Fruit fly (Drosophila melanogaster) whole organism, embryonic: ENCODE measurements around the gene CG12056.

ENCODE experiments used
- Atf-2 ChIP-seq: fragments of 200-800 bp; sonication (Bioruptor generic); optimal IDR thresholded peaks from 2 replicates; lab custom pipeline; 2016; ENCODE audit warnings: missing biosample characterization, missing genetic modification characterization
- Atf6 ChIP-seq: fragments of 200-800 bp; sonication (Bioruptor generic); IDR thresholded peaks from 2 replicates; pipeline ENCODE4 v1.3.6; 2022; ENCODE audit warnings: missing biosample characterization, missing genetic modification characterization
- Blimp-1 ChIP-seq: fragments of 200-800 bp; sonication (Bioruptor generic); optimal IDR thresholded peaks from 3 replicates; lab custom pipeline; 2018; ENCODE audit warnings: missing biosample characterization, missing genetic modification characterization, mild to moderate bottlenecking, moderate library complexity, missing genetic modification reagents
- Bteb2 ChIP-seq: fragments of 200-800 bp; sonication (Bioruptor generic); optimal IDR thresholded peaks from 2 replicates; lab custom pipeline; 2016; ENCODE audit warnings: missing biosample characterization, missing genetic modification characterization
- CG11093 ChIP-seq: fragments of 200-800 bp; sonication (Bioruptor generic); IDR thresholded peaks from 3 replicates; pipeline ENCODE4 v1.3.6; 2022; ENCODE audit warnings: missing biosample characterization, missing genetic modification characterization
- CG11696 ChIP-seq: fragments of 200-800 bp; sonication (Bioruptor generic); IDR thresholded peaks from 2 replicates; pipeline ENCODE4 v1.3.6; 2022; ENCODE audit warnings: missing biosample characterization, missing genetic modification characterization
- CG17186 ChIP-seq: fragments of 200-800 bp; sonication (Bioruptor generic); optimal IDR thresholded peaks from 3 replicates; lab custom pipeline; 2017; ENCODE audit warnings: missing biosample characterization, missing genetic modification reagents, missing genetic modification characterization
- CG2120 ChIP-seq: fragments of 200-800 bp; sonication (Bioruptor generic); optimal IDR thresholded peaks from 3 replicates; lab custom pipeline; 2016; ENCODE audit warnings: missing biosample characterization, missing genetic modification characterization
- CG2202 ChIP-seq: fragments of 200-800 bp; sonication (Bioruptor generic); optimal IDR thresholded peaks from 2 replicates; lab custom pipeline; 2018; ENCODE audit warnings: missing biosample characterization, mild to moderate bottlenecking, missing genetic modification characterization
- CG3163 ChIP-seq: fragments of 200-800 bp; sonication (Bioruptor generic); optimal IDR thresholded peaks from 3 replicates; lab custom pipeline; 2016; ENCODE audit warnings: missing biosample characterization, missing genetic modification characterization
- CG3838 ChIP-seq: fragments of 200-800 bp; sonication (Bioruptor generic); optimal IDR thresholded peaks from 3 replicates; lab custom pipeline; 2016; ENCODE audit warnings: missing biosample characterization, missing genetic modification characterization
- CG42726 ChIP-seq: fragments of 200-800 bp; sonication (Bioruptor generic); IDR thresholded peaks from 2 replicates; pipeline ENCODE4 v1.3.6; 2022; ENCODE audit warnings: missing biosample characterization, missing genetic modification characterization; ENCODE audit not compliant: partially characterized antibody
- CG6791 ChIP-seq: fragments of 200-800 bp; sonication (Bioruptor generic); IDR thresholded peaks from 3 replicates; pipeline ENCODE4 v1.3.6; 2022; ENCODE audit warnings: missing biosample characterization, missing genetic modification characterization; ENCODE audit not compliant: partially characterized antibody
- CG6854 ChIP-seq: fragments of 200-800 bp; sonication (Bioruptor generic); optimal IDR thresholded peaks from 3 replicates; lab custom pipeline; 2017; ENCODE audit warnings: missing biosample characterization, mild to moderate bottlenecking, missing genetic modification characterization
- CG7745 ChIP-seq: fragments of 200-800 bp; sonication (Bioruptor generic); optimal IDR thresholded peaks from 2 replicates; lab custom pipeline; 2018; ENCODE audit warnings: missing biosample characterization, mild to moderate bottlenecking, missing genetic modification characterization, moderate library complexity
- CG8281 ChIP-seq: fragments of 200-800 bp; sonication (Bioruptor generic); optimal IDR thresholded peaks from 2 replicates; lab custom pipeline; 2018; ENCODE audit warnings: missing biosample characterization, mild to moderate bottlenecking, missing genetic modification characterization, moderate library complexity
- CG8290 ChIP-seq, 3 experiments: fragments of 200-800 bp; sonication (Bioruptor generic); optimal IDR thresholded peaks; 2 replicates each; lab custom pipeline; 2016 to 2019; ENCODE audit warnings: missing biosample characterization in 3 of 3, missing genetic modification characterization in 3 of 3, mild to moderate bottlenecking in 2 of 3, moderate library complexity in 1 of 3
- CG8765 ChIP-seq: fragments of 200-800 bp; sonication (Bioruptor generic); IDR thresholded peaks from 2 replicates; pipeline ENCODE4 v1.3.6; 2022; ENCODE audit warnings: missing biosample characterization, missing genetic modification characterization
- CG9215 ChIP-seq: fragments of 200-800 bp; sonication (Bioruptor generic); IDR thresholded peaks from 2 replicates; pipeline ENCODE4 v1.3.6; 2022; ENCODE audit warnings: missing biosample characterization, missing genetic modification characterization
- CG9817 ChIP-seq: fragments of 200-800 bp; sonication (Bioruptor generic); optimal IDR thresholded peaks from 2 replicates; lab custom pipeline; 2018; ENCODE audit warnings: missing biosample characterization, mild to moderate bottlenecking, missing genetic modification characterization, moderate library complexity
- D19A ChIP-seq: fragments of 200-800 bp; optimal IDR thresholded peaks from 3 replicates; lab custom pipeline; 2019; ENCODE audit warnings: missing biosample characterization, mild to moderate bottlenecking, missing genetic modification characterization, moderate library complexity
- Doc2 ChIP-seq: fragments of 200-800 bp; sonication (Bioruptor generic); IDR thresholded peaks from 2 replicates; pipeline ENCODE4 v1.3.6; 2022; ENCODE audit warnings: missing biosample characterization, missing genetic modification characterization
- Dp ChIP-seq: fragments of 200-800 bp; sonication (Bioruptor generic); optimal IDR thresholded peaks from 2 replicates; lab custom pipeline; 2018; ENCODE audit warnings: missing biosample characterization, mild to moderate bottlenecking, missing genetic modification characterization, moderate library complexity
- Dref ChIP-seq: fragments of 200-800 bp; sonication (Bioruptor generic); IDR thresholded peaks from 2 replicates; pipeline ENCODE4 v1.3.6; 2022; ENCODE audit warnings: missing biosample characterization, missing genetic modification characterization
- ERR ChIP-seq: fragments of 200-800 bp; sonication (Bioruptor generic); optimal IDR thresholded peaks from 2 replicates; lab custom pipeline; 2016; ENCODE audit warnings: missing biosample characterization, missing genetic modification characterization
- Hmx ChIP-seq: fragments of 200-800 bp; sonication (Bioruptor generic); optimal IDR thresholded peaks from 2 replicates; lab custom pipeline; 2016; ENCODE audit warnings: missing biosample characterization, missing genetic modification characterization
- Jarid2 ChIP-seq: fragments of 200-800 bp; sonication (Bioruptor generic); optimal IDR thresholded peaks from 3 replicates; lab custom pipeline; 2017; ENCODE audit warnings: mild to moderate bottlenecking, missing biosample characterization, missing genetic modification reagents, missing genetic modification characterization
- NC2α ChIP-seq: fragments of 200-800 bp; sonication (Bioruptor generic); optimal IDR thresholded peaks from 2 replicates; lab custom pipeline; 2016; ENCODE audit warnings: missing biosample characterization, missing genetic modification characterization
- NK7.1 ChIP-seq: fragments of 200-800 bp; sonication (Bioruptor generic); optimal IDR thresholded peaks from 3 replicates; lab custom pipeline; 2016; ENCODE audit warnings: missing biosample characterization, missing genetic modification characterization
- Six4 ChIP-seq: fragments of 200-800 bp; sonication (Bioruptor generic); optimal IDR thresholded peaks from 2 replicates; lab custom pipeline; 2016; ENCODE audit warnings: missing biosample characterization, missing genetic modification characterization
- Ssrp ChIP-seq: fragments of 200-800 bp; sonication (Bioruptor generic); optimal IDR thresholded peaks from 2 replicates; lab custom pipeline; 2018; ENCODE audit warnings: missing biosample characterization, mild to moderate bottlenecking, missing genetic modification characterization, moderate library complexity
- Vsx1 ChIP-seq: fragments of 200-800 bp; sonication (Bioruptor generic); optimal IDR thresholded peaks from 2 replicates; lab custom pipeline; 2017; ENCODE audit warnings: missing biosample characterization, mild to moderate bottlenecking, missing genetic modification characterization, missing genetic modification reagents
- Xrp1 ChIP-seq: fragments of 200-800 bp; sonication (Bioruptor generic); IDR thresholded peaks from 2 replicates; pipeline ENCODE4 v1.3.6; 2022; ENCODE audit warnings: missing biosample characterization, missing genetic modification characterization
- amos ChIP-seq: fragments of 200-800 bp; sonication (Bioruptor generic); IDR thresholded peaks from 2 replicates; pipeline ENCODE4 v1.3.6; 2022; ENCODE audit warnings: missing biosample characterization, missing genetic modification characterization; ENCODE audit not compliant: partially characterized antibody
- ash1 ChIP-seq: fragments of 200-800 bp; sonication (Bioruptor generic); optimal IDR thresholded peaks from 2 replicates; lab custom pipeline; 2018; ENCODE audit warnings: missing biosample characterization, mild to moderate bottlenecking, missing genetic modification characterization
- bcd ChIP-seq: fragments of 200-800 bp; sonication (Bioruptor generic); optimal IDR thresholded peaks from 2 replicates; lab custom pipeline; 2017; ENCODE audit warnings: missing biosample characterization, mild to moderate bottlenecking, missing genetic modification characterization
- cato ChIP-seq: fragments of 200-800 bp; sonication (Bioruptor generic); optimal IDR thresholded peaks from 2 replicates; lab custom pipeline; 2016; ENCODE audit warnings: missing biosample characterization, missing genetic modification characterization, borderline replicate concordance
- dan ChIP-seq: fragments of 200-800 bp; sonication (Bioruptor generic); IDR thresholded peaks from 2 replicates; pipeline ENCODE4 v1.3.6; 2022; ENCODE audit warnings: missing biosample characterization, missing genetic modification characterization
- fd102C ChIP-seq: fragments of 200-800 bp; sonication (Bioruptor generic); optimal IDR thresholded peaks from 2 replicates; lab custom pipeline; 2018; ENCODE audit warnings: missing biosample characterization, mild to moderate bottlenecking, missing genetic modification characterization, moderate library complexity
- fu2 ChIP-seq: fragments of 200-800 bp; sonication (Bioruptor generic); optimal IDR thresholded peaks from 2 replicates; lab custom pipeline; 2016; ENCODE audit warnings: missing biosample characterization, missing genetic modification characterization
- grau ChIP-seq: fragments of 200-800 bp; optimal IDR thresholded peaks from 3 replicates; lab custom pipeline; 2019; ENCODE audit warnings: missing biosample characterization, mild to moderate bottlenecking, missing genetic modification characterization, moderate library complexity
- jing ChIP-seq: fragments of 200-800 bp; sonication (Bioruptor generic); optimal IDR thresholded peaks from 2 replicates; lab custom pipeline; 2018; ENCODE audit warnings: missing biosample characterization, mild to moderate bottlenecking, missing genetic modification characterization
- kah ChIP-seq: fragments of 200-800 bp; sonication (Bioruptor generic); optimal IDR thresholded peaks from 2 replicates; lab custom pipeline; 2018; ENCODE audit warnings: missing biosample characterization, mild to moderate bottlenecking, missing genetic modification characterization
- lilli ChIP-seq: fragments of 200-800 bp; sonication (Bioruptor generic); optimal IDR thresholded peaks from 3 replicates; lab custom pipeline; 2016; ENCODE audit warnings: missing biosample characterization, missing genetic modification characterization
- mirr ChIP-seq: fragments of 200-800 bp; sonication (Bioruptor generic); optimal IDR thresholded peaks from 3 replicates; lab custom pipeline; 2018; ENCODE audit warnings: missing biosample characterization, mild to moderate bottlenecking, missing genetic modification characterization
- prd ChIP-seq, 3 experiments: fragments of >200 bp in 2 of 3; fragments of 200-800 bp in 1 of 3; sonication (Bioruptor generic) in 1 of 3; optimal IDR thresholded peaks in 2 of 3; IDR thresholded peaks in 1 of 3; 2 replicates in 2 of 3; 3 replicates in 1 of 3; pipeline versions ENCODE4 v1.3.6 to Lab custom; 2017 to 2022; ENCODE audit warnings: missing biosample characterization in 1 of 3, missing genetic modification characterization in 1 of 3
- repo ChIP-seq: fragments of 200-800 bp; sonication (Bioruptor generic); optimal IDR thresholded peaks from 2 replicates; lab custom pipeline; 2016; ENCODE audit warnings: missing biosample characterization, missing genetic modification characterization
- zen2 ChIP-seq: fragments of 200-800 bp; sonication (Bioruptor generic); IDR thresholded peaks from 3 replicates; pipeline ENCODE4 v1.3.6; 2022; ENCODE audit warnings: missing biosample characterization, missing genetic modification characterization; ENCODE audit not compliant: partially characterized antibody

Gene CG12056

dm6 chrX:9201866-9202681 is 9.6 kb downstream of the CG12056 start (continued):
- no peak for TF ChIP-seq ERR (GFP tag; lab: Kevin White, UChicago)
- no peak for TF ChIP-seq Hmx (GFP tag; lab: Kevin White, UChicago)
- TF ChIP-seq jing (GFP tag; lab: Kevin White, UChicago): peak; percentile 2
- TF ChIP-seq Atf6: peak; percentile 88
- no peak for TF ChIP-seq CG6791 (GFP tag; lab: Robert Waterston, UW)
- TF ChIP-seq CG8281 (tag; lab: Kevin White, UChicago): peak; percentile 35
- no peak for TF ChIP-seq Atf-2 (GFP tag; lab: Kevin White, UChicago)
- no peak for TF ChIP-seq prd (optimal IDR thresholded peaks at IDR 0.05; lab: Kevin White, UChicago)
- TF ChIP-seq prd (GFP tag; IDR thresholded peaks at IDR 0.05; lab: Robert Waterston, UW): peak; percentile 83
- peak; percentile 59 for TF ChIP-seq CG6854 (GFP tag; lab: Kevin White, UChicago)
- peak; percentile 56; the same call in 1 of the 2 replicates for TF ChIP-seq CG8765 (GFP tag; lab: Robert Waterston, UW)
- no peak for TF ChIP-seq kah
- TF ChIP-seq CG2120 (GFP tag; lab: Kevin White, UChicago): peak; percentile 87
- peak; percentile 97 for TF ChIP-seq grau
- TF ChIP-seq NK7.1: no peak
- TF ChIP-seq Blimp-1 (GFP tag; lab: Kevin White, UChicago): peak; percentile 51
- no peak for TF ChIP-seq Ssrp
- peak; percentile 45 for TF ChIP-seq Dref (GFP tag; lab: Robert Waterston, UW)
- TF ChIP-seq CG17186 (GFP tag; lab: Kevin White, UChicago): no peak
- peak; percentile 72 for TF ChIP-seq CG11696 (GFP tag; lab: Robert Waterston, UW)
- peak; percentile 81 for TF ChIP-seq CG9817
- no peak for TF ChIP-seq amos
- TF ChIP-seq mirr: peak; percentile 77
- TF ChIP-seq CG42726 (GFP tag; lab: Robert Waterston, UW): no peak
- TF ChIP-seq CG9215: peak; percentile 81
- TF ChIP-seq CG11093 (GFP tag; lab: Robert Waterston, UW): peak; percentile 62; the same call in 1 of the 3 replicates
- TF ChIP-seq Xrp1: peak; percentile 63
- no peak for TF ChIP-seq repo (GFP tag; lab: Kevin White, UChicago)
- peak; percentile 16 for TF ChIP-seq fu2 (GFP tag; lab: Kevin White, UChicago)
- TF ChIP-seq ash1 (GFP tag; lab: Kevin White, UChicago): peak; percentile 81
- no peak for TF ChIP-seq Dp (GFP tag; lab: Kevin White, UChicago)
- TF ChIP-seq cato (GFP tag; lab: Kevin White, UChicago): no peak
- TF ChIP-seq CG3838 (GFP tag; lab: Kevin White, UChicago): no peak
- no peak for TF ChIP-seq Six4 (GFP tag; lab: Kevin White, UChicago)
- TF ChIP-seq zen2 (GFP tag; lab: Robert Waterston, UW): no peak
- TF ChIP-seq CG2202 (tag; lab: Kevin White, UChicago): no peak
- no peak for TF ChIP-seq Bteb2
- peak; percentile 23 for TF ChIP-seq lilli (GFP tag; lab: Kevin White, UChicago)
- TF ChIP-seq dan (GFP tag; lab: Robert Waterston, UW): no peak
- TF ChIP-seq Vsx1: no peak
- TF ChIP-seq fd102C (GFP tag; lab: Kevin White, UChicago): no peak
- no peak for TF ChIP-seq CG7745
- TF ChIP-seq NC2α (GFP tag; lab: Kevin White, UChicago): no peak
- no peak for TF ChIP-seq CG3163
- peak; percentile 84 for TF ChIP-seq bcd (GFP tag; lab: Kevin White, UChicago)
- TF ChIP-seq Jarid2 (GFP tag; lab: Kevin White, UChicago): peak; percentile 47
- peak; percentile 40; the same call in 1 of the 2 replicates for TF ChIP-seq Doc2 (GFP tag; lab: Robert Waterston, UW)
- TF ChIP-seq CG8290 (GFP tag; optimal IDR thresholded peaks at IDR 0.05; lab: Kevin White, UChicago): no peak
- peak in 1 of 2 experiments; percentile 84 for TF ChIP-seq CG8290 (tag; optimal IDR thresholded peaks at IDR 0.05; lab: Kevin White, UChicago)
- peak; percentile 70 for TF ChIP-seq D19A (tag; lab: Kevin White, UChicago)
